Fruit fly (Drosophila melanogaster): Measurements from ENCODE around the gene Acox3.

DNA sequence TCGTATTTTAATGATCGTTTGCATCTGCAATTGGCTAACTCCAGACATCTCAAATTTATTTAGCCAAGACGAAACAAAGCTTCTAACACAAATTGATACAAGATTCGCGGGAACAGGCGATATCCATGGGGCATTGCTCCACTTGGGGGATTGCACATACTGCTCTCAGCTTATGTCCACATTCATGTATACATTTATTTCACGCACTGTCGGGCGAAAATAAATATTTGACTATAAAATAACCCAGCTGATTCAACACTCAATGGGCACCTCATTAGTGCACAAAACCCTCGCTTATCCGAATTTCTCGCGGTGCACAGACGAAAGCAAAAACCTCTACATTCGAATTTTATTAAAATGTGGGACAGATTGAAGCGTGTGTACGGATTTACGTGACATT, 13.3 kb upstream of the Acox3 start:
- TF ChIP-seq CG16815 (GFP tag; optimal IDR thresholded peaks at IDR 0.05) (no peak), wdn (GFP tag; IDR thresholded peaks at IDR 0.05) (no peak), CG2875 (GFP tag; optimal IDR thresholded peaks at IDR 0.05) (peak; percentile 71), bcd (GFP tag; optimal IDR thresholded peaks at IDR 0.05) (no peak), kah (GFP tag; optimal IDR thresholded peaks at IDR 0.05) (peak; percentile 49), maf-S (GFP tag; optimal IDR thresholded peaks at IDR 0.05) (no peak), ERR (GFP tag; optimal IDR thresholded peaks at IDR 0.05) (no peak), fu2 (GFP tag; optimal IDR thresholded peaks at IDR 0.05) (no peak), gro (GFP tag; optimal IDR thresholded peaks at IDR 0.05) (no peak), ash1 (GFP tag; optimal IDR thresholded peaks at IDR 0.05) (no peak), Sin3A (optimal IDR thresholded peaks at IDR 0.05) (no peak), pan (optimal IDR thresholded peaks at IDR 0.05) (no peak), pan (GFP tag; optimal IDR thresholded peaks at IDR 0.05 in 1 of 2, IDR thresholded peaks at IDR 0.05 in 1 of 2) (peak in 1 of 2 experiments; percentile 35)

All from whole organism, embryonic.